Fruit fly (Drosophila melanogaster) S2 (cell line): ENCODE measurements around the gene Sc2.

Experiments
- CG8478 ChIP-seq: fragments of >200 bp; optimal IDR thresholded peaks from 2 replicates; lab custom pipeline; 2018
- CTCF ChIP-seq, 2 experiments: fragments of >200 bp; optimal IDR thresholded peaks; 2 replicates each; lab custom pipeline; 2018

dm6 chr3L:3925487-3925886 lies 22.2 kb downstream of the Sc2 start:
- no peak for TF ChIP-seq CG8478
- TF ChIP-seq CTCF (optimal IDR thresholded peaks at IDR 0.05; lab: Kevin White, UChicago) = no peak
